Fruit fly (Drosophila melanogaster) whole organism, pupa: ENCODE data around the gene mRpS25.

Source experiments
- CG12605 ChIP-seq: fragments of 200-800 bp; sonication (Bioruptor generic); IDR thresholded peaks from 2 replicates; pipeline ENCODE4 v1.3.6; 2022; ENCODE audit warnings: missing biosample characterization, missing genetic modification characterization
- CG13204 ChIP-seq: fragments of 200-800 bp; sonication (Bioruptor generic); optimal IDR thresholded peaks from 2 replicates; lab custom pipeline; 2018; ENCODE audit warnings: missing biosample characterization, mild to moderate bottlenecking, missing genetic modification characterization, moderate library complexity
- CG17806 ChIP-seq: fragments of 200-800 bp; sonication (Bioruptor generic); optimal IDR thresholded peaks from 2 replicates; lab custom pipeline; 2018; ENCODE audit warnings: missing biosample characterization, mild to moderate bottlenecking, missing genetic modification characterization, moderate library complexity
- CG32121 ChIP-seq: fragments of 200-800 bp; sonication (Bioruptor generic); IDR thresholded peaks from 2 replicates; pipeline ENCODE4 v1.3.6; 2022; ENCODE audit warnings: missing biosample characterization, missing genetic modification characterization
- CG34367 ChIP-seq: fragments of 200-800 bp; sonication (Bioruptor generic); optimal IDR thresholded peaks from 2 replicates; lab custom pipeline; 2018; ENCODE audit warnings: missing biosample characterization, mild to moderate bottlenecking, missing genetic modification characterization
- CG8159 ChIP-seq: fragments of 200-800 bp; sonication (Bioruptor generic); optimal IDR thresholded peaks from 3 replicates; lab custom pipeline; 2018; ENCODE audit warnings: missing biosample characterization, mild to moderate bottlenecking, missing genetic modification characterization, moderate library complexity
- CG8301 ChIP-seq: fragments of 200-800 bp; sonication (Bioruptor generic); optimal IDR thresholded peaks from 2 replicates; lab custom pipeline; 2018; ENCODE audit warnings: missing biosample characterization, mild to moderate bottlenecking, missing genetic modification characterization
- CG9948 ChIP-seq: fragments of 200-800 bp; sonication (Bioruptor generic); optimal IDR thresholded peaks from 2 replicates; lab custom pipeline; 2018; ENCODE audit warnings: missing biosample characterization, mild to moderate bottlenecking, missing genetic modification characterization, moderate library complexity
- D1 ChIP-seq: fragments of 200-800 bp; sonication (Bioruptor generic); optimal IDR thresholded peaks from 2 replicates; lab custom pipeline; 2018; ENCODE audit warnings: missing biosample characterization, mild to moderate bottlenecking, missing genetic modification characterization, moderate library complexity
- EcR ChIP-seq: fragments of 200-800 bp; sonication (Bioruptor generic); optimal IDR thresholded peaks from 3 replicates; lab custom pipeline; 2019; ENCODE audit warnings: missing biosample characterization, missing genetic modification characterization, mild to moderate bottlenecking, moderate library complexity, missing genetic modification reagents
- gl ChIP-seq: fragments of 200-800 bp; sonication (Bioruptor generic); optimal IDR thresholded peaks from 2 replicates; lab custom pipeline; 2018; ENCODE audit warnings: missing biosample characterization, mild to moderate bottlenecking, missing genetic modification characterization

- TF ChIP-seq EcR (GFP tag; lab: Kevin White, UChicago) (no peak), CG9948 (tag; lab: Kevin White, UChicago) (peak; percentile 50), CG34367 (tag; lab: Kevin White, UChicago) (peak; percentile 12), gl (tag; lab: Kevin White, UChicago) (no peak), D1 (tag; lab: Kevin White, UChicago) (no peak), CG8159 (peak; percentile 38), CG17806 (tag; lab: Kevin White, UChicago) (peak; percentile 35), CG13204 (GFP tag; lab: Kevin White, UChicago) (peak; percentile 6), CG12605 (GFP tag; lab: Robert Waterston, UW) (0 out of 2 replicates have a peak, but pooled peaks have one; percentile 12), CG8301 (tag; lab: Kevin White, UChicago) (peak; percentile 12), CG32121 (GFP tag; lab: Robert Waterston, UW) (no peak)
These were observed 44.5 kb upstream of the mRpS25 start for dm6 chrX:14627080-14627796.
